Worm (Caenorhabditis elegans): Measurements from ENCODE around the gene dot-1.4.

The dot-1.4 gene

DNA sequence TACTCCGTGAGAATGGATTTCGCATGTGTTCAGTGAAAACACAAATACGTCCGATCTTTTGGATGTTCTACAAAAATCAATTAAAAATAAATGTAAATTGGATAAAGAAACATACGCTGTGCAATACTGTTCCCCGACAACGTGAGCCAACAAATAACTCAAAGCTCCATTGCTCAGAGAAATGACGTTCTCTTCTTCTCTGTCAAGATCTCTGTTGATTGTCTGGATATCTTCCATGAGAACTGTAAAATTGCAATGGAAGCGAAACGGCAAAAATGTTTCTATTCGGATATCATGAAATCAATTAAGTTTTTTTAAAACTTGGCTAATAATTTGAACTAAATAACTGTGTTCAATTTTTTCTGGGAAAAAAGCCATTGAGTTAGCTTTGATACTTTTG lies 34.8 kb downstream of the dot-1.4 start:
- no peak for TF ChIP-seq spr-3 (GFP tag; optimal IDR thresholded peaks at IDR 0.05)
- TF ChIP-seq ceh-32 (tag; optimal IDR thresholded peaks at IDR 0.05; ENCODE audit: poor library complexity), result no peak
- peak; percentile 93 for TF ChIP-seq aha-1 (tag)
- no peak for TF ChIP-seq zfp-3 (GFP tag; conservative IDR thresholded peaks at IDR 0.05)
- no peak for TF ChIP-seq vab-7 (GFP tag; IDR thresholded peaks at IDR 0.05)
- TF ChIP-seq nhr-102 (tag; optimal IDR thresholded peaks at IDR 0.05), result no peak

DNA sequence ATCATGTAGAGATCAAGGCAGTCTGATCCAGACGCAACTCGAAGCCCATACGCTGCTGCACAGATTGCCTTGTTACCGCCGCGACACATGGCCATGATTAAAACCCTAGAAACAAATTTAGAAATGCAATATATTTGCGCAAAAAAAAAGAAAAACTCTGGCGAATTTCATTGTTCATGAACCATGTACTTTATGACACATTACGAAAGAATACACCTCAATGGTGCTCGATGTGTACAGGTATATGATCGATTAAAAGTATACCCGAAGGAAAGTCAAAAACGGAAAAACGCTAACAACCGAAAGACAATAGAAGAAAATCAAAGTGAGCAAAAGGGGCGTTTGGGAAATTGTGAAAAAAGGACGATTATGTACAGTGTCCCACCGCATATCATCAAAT lies 39.1 kb downstream of the dot-1.4 start, which contains the start of gene Y62H9A.8:
Gene Y62H9A.8 (minus strand): TSS at position 101 of the 400 bp plus-strand sequence.
- TF ChIP-seq nhr-11 (tag; optimal IDR thresholded peaks at IDR 0.05), result no peak
- no peak for TF ChIP-seq egl-27 (tag; optimal IDR thresholded peaks at IDR 0.05)
- no peak for TF ChIP-seq nhr-111 (GFP tag; optimal IDR thresholded peaks at IDR 0.05)
- TF ChIP-seq saeg-2 (GFP tag; IDR thresholded peaks at IDR 0.05), result no peak

DNA sequence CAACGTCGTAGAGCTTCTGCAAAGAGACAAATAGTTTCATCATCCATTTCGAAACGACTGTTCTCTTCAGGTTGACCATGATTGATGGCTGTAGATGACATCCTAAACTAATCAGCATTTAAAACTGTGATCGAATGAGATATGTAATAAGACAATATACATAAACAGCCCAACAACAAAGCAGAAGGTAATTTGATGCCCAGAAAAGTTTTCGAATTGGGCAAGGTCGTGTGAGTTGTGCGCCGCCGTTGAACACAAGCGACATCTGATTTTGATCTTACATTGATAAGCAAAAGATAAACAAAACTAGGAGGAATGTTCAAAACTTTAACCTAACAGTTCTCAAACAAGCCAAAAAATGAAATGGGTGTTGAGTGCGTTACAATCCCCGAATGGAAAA lies 45.9 kb downstream of the dot-1.4 start, which contains the start of gene Y62H9A.7:
Gene Y62H9A.7 (minus strand): TSS at position 101 of the 400 bp plus-strand sequence.
- no peak for TF ChIP-seq pqm-1 (tag; optimal IDR thresholded peaks at IDR 0.05)
- no peak for TF ChIP-seq gei-8 (GFP tag; optimal IDR thresholded peaks at IDR 0.05)

DNA sequence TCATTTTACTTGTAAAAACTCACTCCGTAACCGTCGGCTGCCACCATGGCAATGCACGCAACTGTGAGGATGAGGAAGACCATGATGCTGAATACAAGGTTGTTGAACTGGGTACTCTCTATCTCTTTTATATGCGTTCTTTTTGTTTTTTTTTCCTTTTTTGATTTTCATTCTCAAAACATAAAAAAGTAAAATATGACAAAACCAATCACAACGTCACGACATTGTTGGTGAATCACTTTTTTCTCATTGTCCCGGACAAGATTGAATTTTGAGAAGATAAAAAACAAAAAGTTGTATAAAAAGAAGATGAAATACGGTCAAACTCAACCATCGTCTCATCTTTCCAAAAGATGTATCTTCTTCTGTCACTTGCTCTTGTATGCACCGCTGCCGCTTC lies 48.7 kb downstream of the dot-1.4 start, which contains the start of the genes Y62H9A.5 and ule-5:
Gene Y62H9A.5 (minus strand): TSS at position 101 of the 400 bp plus-strand sequence.
Gene ule-5 (plus strand): TSS at position 328 of the 400 bp plus-strand sequence.
- TF ChIP-seq tag-97 (GFP tag; IDR thresholded peaks at IDR 0.05) (no peak), nhr-6 (tag; optimal IDR thresholded peaks at IDR 0.05) (no peak), lin-1 (GFP tag; IDR thresholded peaks at IDR 0.05) (no peak), sdz-12 (GFP tag; optimal IDR thresholded peaks at IDR 0.05) (no peak), hmg-1.1 (GFP tag; IDR thresholded peaks at IDR 0.05) (no peak), ceh-44 (GFP tag; IDR thresholded peaks at IDR 0.05) (no peak), cey-2 (tag; optimal IDR thresholded peaks at IDR 0.05; ENCODE audit: borderline replicate concordance, insufficient read depth) (no peak)

DNA sequence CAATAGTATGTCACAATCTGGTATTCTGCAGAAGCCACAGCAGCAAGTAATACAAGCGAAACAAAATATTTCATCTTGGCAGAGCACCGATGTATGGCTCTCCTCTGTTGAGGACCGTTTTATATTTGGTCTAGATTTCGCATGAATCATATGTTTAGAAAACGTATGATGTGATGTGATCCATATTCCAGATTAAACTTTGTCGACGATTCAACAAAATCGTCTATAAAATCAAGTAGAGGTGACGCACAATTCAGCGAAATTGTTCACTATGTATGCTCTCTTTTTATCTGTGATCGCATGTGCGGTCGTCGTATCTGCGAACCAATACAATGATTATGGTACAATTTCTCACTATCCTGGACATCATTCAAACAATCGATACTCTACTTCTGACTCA lies 51.6 kb downstream of the dot-1.4 start, which contains the start of the genes Y62H9A.3 and Y62H9A.4:
Gene Y62H9A.3 (minus strand): TSS at position 101 of the 400 bp plus-strand sequence.
Gene Y62H9A.4 (plus strand): TSS at position 256 of the 400 bp plus-strand sequence.
- TF ChIP-seq daf-16 (GFP tag; optimal IDR thresholded peaks at IDR 0.05), result no peak
- TF ChIP-seq daf-16 (tag; optimal IDR thresholded peaks at IDR 0.05), result no peak
- no peak for TF ChIP-seq mes-2 (tag; optimal IDR thresholded peaks at IDR 0.05; ENCODE audit: poor library complexity, severe bottlenecking)
- TF ChIP-seq ceh-82 (tag; optimal IDR thresholded peaks at IDR 0.05), result no peak
- peak in 1 of 2 experiments; percentile 55 for TF ChIP-seq unc-62 (GFP tag; optimal IDR thresholded peaks at IDR 0.05 in 1 of 2)
- TF ChIP-seq unc-62 (tag; optimal IDR thresholded peaks at IDR 0.05), result no peak
- TF ChIP-seq dmd-8 (GFP tag; IDR thresholded peaks at IDR 0.05), result no peak
- no peak for TF ChIP-seq jun-1 (tag; optimal IDR thresholded peaks at IDR 0.05)
